Worm (Caenorhabditis elegans) whole organism, early embryonic: ENCODE data around the gene hpo-31.

Source experiments
- ama-1 ChIP-seq: fragments of 150-350 bp; optimal IDR thresholded peaks from 2 replicates; lab custom pipeline; 2014
- hmbx-1 ChIP-seq: sonication (generic microtip); optimal IDR thresholded peaks from 2 replicates; lab custom pipeline; 2016; ENCODE audit warnings: mild to moderate bottlenecking, missing genetic modification characterization, missing compliant biosample characterization
- hmg-4 ChIP-seq: fragments of 200-800 bp; sonication (Bioruptor generic); optimal IDR thresholded peaks from 2 replicates; lab custom pipeline; 2018; ENCODE audit warnings: mild to moderate bottlenecking, missing genetic modification characterization, missing compliant biosample characterization
- hnd-1 ChIP-seq: sonication (generic microtip); optimal IDR thresholded peaks from 2 replicates; lab custom pipeline; 2016; ENCODE audit warnings: missing genetic modification characterization, missing compliant biosample characterization
- pes-1 ChIP-seq: fragments of 200-800 bp; sonication (Bioruptor generic); IDR thresholded peaks from 2 replicates; pipeline ENCODE4 v1.3.6; 2022; ENCODE audit warnings: missing genetic modification reagents, missing genetic modification characterization, missing compliant biosample characterization

- TF ChIP-seq ama-1 (lab: Kevin White, UChicago): no peak
- no peak for TF ChIP-seq hmg-4
- no peak for TF ChIP-seq hnd-1
- TF ChIP-seq hmbx-1 (tag; lab: Kevin White, UChicago): no peak
- TF ChIP-seq pes-1 (GFP tag; lab: Robert Waterston, UW): no peak
Observed at ce11 chrV:13790117-13790516, 32.7 kb upstream of the hpo-31 start.
